Fruit fly (Drosophila melanogaster) whole organism, wandering third instar larva: ENCODE results near the gene Ste12DOR.

Experiments
- Abd-B ChIP-seq: fragments of >200 bp; optimal IDR thresholded peaks from 2 replicates; lab custom pipeline; 2017; ENCODE audit warnings: missing biosample characterization, missing genetic modification characterization
- CG32264 ChIP-seq: fragments of 200-800 bp; sonication (Bioruptor generic); optimal IDR thresholded peaks from 2 replicates; lab custom pipeline; 2016; ENCODE audit warnings: missing biosample characterization, missing genetic modification characterization
- CG9705 ChIP-seq: fragments of 200-800 bp; sonication (Bioruptor generic); optimal IDR thresholded peaks from 2 replicates; lab custom pipeline; 2018; ENCODE audit warnings: missing biosample characterization, mild to moderate bottlenecking, missing genetic modification characterization
- CrebA ChIP-seq: fragments of 200-800 bp; sonication (Bioruptor generic); optimal IDR thresholded peaks from 2 replicates; lab custom pipeline; 2016; ENCODE audit warnings: missing biosample characterization, mild to moderate bottlenecking, missing genetic modification characterization, borderline replicate concordance
- Dfd ChIP-seq: fragments of >200 bp; optimal IDR thresholded peaks from 2 replicates; lab custom pipeline; 2017; ENCODE audit warnings: missing biosample characterization, missing genetic modification characterization
- Dif ChIP-seq: fragments of 200-275, 200-300 bp; sonication (Bioruptor generic); optimal IDR thresholded peaks from 2 replicates; lab custom pipeline; 2018; ENCODE audit warnings: missing biosample characterization, missing genetic modification characterization; ENCODE audit not compliant: partially characterized antibody
- GATAd ChIP-seq: sonication (Bioruptor generic); optimal IDR thresholded peaks from 2 replicates; lab custom pipeline; 2016; ENCODE audit warnings: missing biosample characterization, missing genetic modification characterization
- HLH106 ChIP-seq: fragments of 200-800 bp; optimal IDR thresholded peaks from 3 replicates; lab custom pipeline; 2019; ENCODE audit warnings: missing biosample characterization, mild to moderate bottlenecking, missing genetic modification characterization, moderate library complexity
- Hnf4 ChIP-seq: fragments of 200-800 bp; sonication (Bioruptor generic); optimal IDR thresholded peaks from 2 replicates; lab custom pipeline; 2016; ENCODE audit warnings: missing biosample characterization, mild to moderate bottlenecking, missing genetic modification characterization
- Hr78 ChIP-seq: fragments of >200 bp; optimal IDR thresholded peaks from 2 replicates; lab custom pipeline; 2017; ENCODE audit warnings: missing biosample characterization, missing genetic modification characterization
- Hr83 ChIP-seq: fragments of 200-300 bp; sonication (Bioruptor generic); optimal IDR thresholded peaks from 2 replicates; lab custom pipeline; 2016; ENCODE audit warnings: missing biosample characterization, mild to moderate bottlenecking, missing genetic modification characterization, moderate library complexity; ENCODE audit not compliant: poor library complexity, severe bottlenecking
- Jra ChIP-seq: sonication (Bioruptor generic); optimal IDR thresholded peaks from 2 replicates; lab custom pipeline; 2016; ENCODE audit warnings: missing biosample characterization, missing genetic modification characterization
- Mio ChIP-seq: sonication (Bioruptor generic); optimal IDR thresholded peaks from 2 replicates; lab custom pipeline; 2016; ENCODE audit warnings: missing biosample characterization, missing genetic modification characterization
- Myc ChIP-seq: fragments of >200 bp; optimal IDR thresholded peaks from 2 replicates; lab custom pipeline; 2017
- N ChIP-seq: fragments of >200 bp; optimal IDR thresholded peaks from 2 replicates; lab custom pipeline; 2018; ENCODE audit warnings: missing biosample characterization, missing external identifiers, missing genetic modification characterization
- OdsH ChIP-seq: fragments of 200-800 bp; sonication (Bioruptor generic); optimal IDR thresholded peaks from 2 replicates; lab custom pipeline; 2016; ENCODE audit warnings: missing biosample characterization, mild to moderate bottlenecking, missing genetic modification characterization
- Rel ChIP-seq, 2 experiments: fragments of 200-800 bp; sonication (Bioruptor generic) in 1 of 2; optimal IDR thresholded peaks; 2 replicates in 1 of 2; 3 replicates in 1 of 2; lab custom pipeline; 2016 to 2019; ENCODE audit warnings: mild to moderate bottlenecking in 2 of 2, missing biosample characterization in 2 of 2, missing genetic modification characterization in 2 of 2, moderate library complexity in 1 of 2
- Sp1 ChIP-seq: fragments of 200-800 bp; sonication (Bioruptor generic); optimal IDR thresholded peaks from 3 replicates; lab custom pipeline; 2019; ENCODE audit warnings: missing biosample characterization, mild to moderate bottlenecking, missing genetic modification characterization, moderate library complexity
- Vsx2 ChIP-seq: fragments of 200-300, 225-300 bp; sonication (Bioruptor generic); optimal IDR thresholded peaks from 2 replicates; lab custom pipeline; 2018; ENCODE audit warnings: missing biosample characterization, missing genetic modification characterization; ENCODE audit not compliant: partially characterized antibody
- br ChIP-seq: fragments of 200-800 bp; sonication (Bioruptor generic); optimal IDR thresholded peaks from 2 replicates; lab custom pipeline; 2016; ENCODE audit warnings: missing biosample characterization, missing genetic modification characterization
- brk ChIP-seq: fragments of 200-800 bp; sonication (Bioruptor generic); optimal IDR thresholded peaks from 2 replicates; lab custom pipeline; 2016; ENCODE audit warnings: missing biosample characterization, mild to moderate bottlenecking, missing genetic modification characterization
- dl ChIP-seq, 2 experiments: fragments of 175-275, 200-275 bp in 1 of 2; fragments of 200-275 bp in 1 of 2; sonication (Bioruptor generic); optimal IDR thresholded peaks; lab custom pipeline; 2018; ENCODE audit warnings: mild to moderate bottlenecking in 2 of 2, missing biosample characterization in 2 of 2, missing genetic modification characterization in 2 of 2, moderate library complexity in 2 of 2; ENCODE audit not compliant: partially characterized antibody in 2 of 2, insufficient read depth in 1 of 2
- dmrt93B ChIP-seq: fragments of 200-800 bp; sonication (Bioruptor generic); optimal IDR thresholded peaks from 2 replicates; lab custom pipeline; 2018; ENCODE audit warnings: missing biosample characterization, mild to moderate bottlenecking, missing genetic modification characterization
- dsf ChIP-seq: sonication (Bioruptor generic); optimal IDR thresholded peaks from 2 replicates; lab custom pipeline; 2016; ENCODE audit warnings: missing biosample characterization, missing genetic modification characterization, borderline replicate concordance
- ey ChIP-seq: fragments of 200-800 bp; sonication (Bioruptor generic); optimal IDR thresholded peaks from 2 replicates; lab custom pipeline; 2016; ENCODE audit warnings: missing biosample characterization, missing genetic modification characterization
- foxo ChIP-seq, 2 experiments: fragments of 200-800 bp; sonication (Bioruptor generic); optimal IDR thresholded peaks; 2 replicates in 1 of 2; 3 replicates in 1 of 2; lab custom pipeline; 2016 to 2017; ENCODE audit warnings: missing biosample characterization in 2 of 2, missing genetic modification characterization in 2 of 2
- fru ChIP-seq: fragments of 200-800 bp; sonication (Bioruptor generic); optimal IDR thresholded peaks from 3 replicates; lab custom pipeline; 2016; ENCODE audit warnings: missing biosample characterization, mild to moderate bottlenecking, missing genetic modification characterization
- h ChIP-seq: fragments of 200-800 bp; sonication (Bioruptor generic); optimal IDR thresholded peaks from 3 replicates; lab custom pipeline; 2016; ENCODE audit warnings: missing biosample characterization, mild to moderate bottlenecking, missing genetic modification characterization
- jim ChIP-seq: fragments of 175-275, 200-325 bp; sonication (Bioruptor generic); optimal IDR thresholded peaks from 2 replicates; lab custom pipeline; 2016; ENCODE audit warnings: missing biosample characterization, mild to moderate bottlenecking, missing genetic modification characterization
- lola ChIP-seq: fragments of >200 bp; optimal IDR thresholded peaks from 2 replicates; lab custom pipeline; 2017; ENCODE audit warnings: missing biosample characterization, missing genetic modification characterization
- pan ChIP-seq: fragments of >200 bp; optimal IDR thresholded peaks from 2 replicates; lab custom pipeline; 2017
- psq ChIP-seq: fragments of 200-800 bp; sonication (Bioruptor generic); optimal IDR thresholded peaks from 3 replicates; lab custom pipeline; 2017; ENCODE audit warnings: missing biosample characterization, mild to moderate bottlenecking, missing genetic modification characterization, moderate library complexity
- rgr ChIP-seq: fragments of 200-800 bp; sonication (Bioruptor generic); optimal IDR thresholded peaks from 3 replicates; lab custom pipeline; 2016; ENCODE audit warnings: missing biosample characterization, mild to moderate bottlenecking, missing genetic modification characterization
- sage ChIP-seq: fragments of 200-800 bp; sonication (Bioruptor generic); optimal IDR thresholded peaks from 2 replicates; lab custom pipeline; 2016; ENCODE audit warnings: missing biosample characterization, mild to moderate bottlenecking, missing genetic modification characterization
- sv ChIP-seq: fragments of 200-800 bp; sonication (Bioruptor generic); optimal IDR thresholded peaks from 3 replicates; lab custom pipeline; 2016; ENCODE audit warnings: missing biosample characterization, missing genetic modification characterization
- tai ChIP-seq: sonication (Bioruptor generic); optimal IDR thresholded peaks from 2 replicates; lab custom pipeline; 2016; ENCODE audit warnings: missing biosample characterization, missing genetic modification characterization
- usp ChIP-seq: fragments of >200 bp; optimal IDR thresholded peaks from 2 replicates; lab custom pipeline; 2017; ENCODE audit warnings: missing biosample characterization, missing genetic modification characterization
- woc ChIP-seq: sonication (Bioruptor generic); optimal IDR thresholded peaks from 2 replicates; lab custom pipeline; 2016; ENCODE audit warnings: missing biosample characterization, mild to moderate bottlenecking, missing genetic modification characterization

Gene Ste12DOR

dm6 chrX:14026712-14027111 is 26.7 kb downstream of the Ste12DOR start:
- no peak for TF ChIP-seq dl (GFP tag; optimal IDR thresholded peaks at IDR 0.05; lab: Kevin White, UChicago; ENCODE audit: insufficient read depth in 1 of 2, partially characterized antibody in 2 of 2)
- TF ChIP-seq ey = no peak
- TF ChIP-seq tai = no peak
- no peak for TF ChIP-seq Myc (lab: Kevin White, UChicago)
- no peak for TF ChIP-seq GATAd (GFP tag; lab: Kevin White, UChicago)
- TF ChIP-seq foxo (GFP tag; optimal IDR thresholded peaks at IDR 0.05; lab: Kevin White, UChicago) = no peak
- no peak for TF ChIP-seq lola (GFP tag; lab: Kevin White, UChicago)
- TF ChIP-seq rgr (GFP tag; lab: Kevin White, UChicago) = no peak
- TF ChIP-seq CG9705 (GFP tag; lab: Kevin White, UChicago) = no peak
- TF ChIP-seq Dfd (GFP tag; lab: Kevin White, UChicago) = no peak
- TF ChIP-seq CG32264 (GFP tag; lab: Kevin White, UChicago) = no peak
- no peak for TF ChIP-seq dsf (GFP tag; lab: Kevin White, UChicago)
- no peak for TF ChIP-seq CrebA (GFP tag; lab: Kevin White, UChicago)
- no peak for TF ChIP-seq brk
- TF ChIP-seq Hnf4 (GFP tag; lab: Kevin White, UChicago) = no peak
- TF ChIP-seq jim (GFP tag; lab: Kevin White, UChicago) = no peak
- no peak for TF ChIP-seq Abd-B (GFP tag; lab: Kevin White, UChicago)
- TF ChIP-seq, all 38 proteins: peak for 0

- no peak for TF ChIP-seq Myc (lab: Kevin White, UChicago)
- no peak for TF ChIP-seq rgr (GFP tag; lab: Kevin White, UChicago)
- peak; percentile 15 for TF ChIP-seq fru (GFP tag; lab: Kevin White, UChicago)
- TF ChIP-seq HLH106 (tag; lab: Kevin White, UChicago) = no peak
- no peak for TF ChIP-seq woc (GFP tag; lab: Kevin White, UChicago)
- no peak for TF ChIP-seq tai
- TF ChIP-seq N = no peak
- TF ChIP-seq CG9705 (GFP tag; lab: Kevin White, UChicago) = peak; percentile 0
- peak in 1 of 2 experiments; percentile 19 for TF ChIP-seq dl (GFP tag; optimal IDR thresholded peaks at IDR 0.05; lab: Kevin White, UChicago; ENCODE audit: insufficient read depth in 1 of 2, partially characterized antibody in 2 of 2)
- no peak for TF ChIP-seq sv (GFP tag; lab: Kevin White, UChicago)
- no peak for TF ChIP-seq dsf (GFP tag; lab: Kevin White, UChicago)
- no peak for TF ChIP-seq lola (GFP tag; lab: Kevin White, UChicago)
- TF ChIP-seq Dfd (GFP tag; lab: Kevin White, UChicago) = no peak
- no peak for TF ChIP-seq Mio (GFP tag; lab: Kevin White, UChicago)
- TF ChIP-seq pan = no peak
- no peak for TF ChIP-seq Hr78 (GFP tag; lab: Kevin White, UChicago)
- TF ChIP-seq foxo (GFP tag; optimal IDR thresholded peaks at IDR 0.05; lab: Kevin White, UChicago) = no peak
- peak; percentile 62 for TF ChIP-seq Dif
- TF ChIP-seq h (GFP tag; lab: Kevin White, UChicago) = no peak
- no peak for TF ChIP-seq GATAd (GFP tag; lab: Kevin White, UChicago)
- peak; percentile 18 for TF ChIP-seq dmrt93B
- peak; percentile 81 for TF ChIP-seq psq (GFP tag; lab: Kevin White, UChicago)
- TF ChIP-seq CrebA (GFP tag; lab: Kevin White, UChicago) = peak; percentile 49
- no peak for TF ChIP-seq Rel (GFP tag; optimal IDR thresholded peaks at IDR 0.05; lab: Kevin White, UChicago)
- no peak for TF ChIP-seq Rel (tag; optimal IDR thresholded peaks at IDR 0.05; lab: Kevin White, UChicago)
- TF ChIP-seq Sp1 (GFP tag; lab: Kevin White, UChicago) = peak; percentile 76
- no peak for TF ChIP-seq Abd-B (GFP tag; lab: Kevin White, UChicago)
- no peak for TF ChIP-seq Hr83 (GFP tag; lab: Kevin White, UChicago)
- no peak for TF ChIP-seq ey
- no peak for TF ChIP-seq Jra (GFP tag; lab: Kevin White, UChicago)
- TF ChIP-seq OdsH (GFP tag; lab: Kevin White, UChicago) = no peak
- TF ChIP-seq Hnf4 (GFP tag; lab: Kevin White, UChicago) = no peak
- TF ChIP-seq usp (GFP tag; lab: Kevin White, UChicago) = no peak
- no peak for TF ChIP-seq sage (GFP tag; lab: Kevin White, UChicago)
- TF ChIP-seq Vsx2 (GFP tag; lab: Kevin White, UChicago) = no peak
- TF ChIP-seq jim (GFP tag; lab: Kevin White, UChicago) = no peak
- TF ChIP-seq CG32264 (GFP tag; lab: Kevin White, UChicago) = no peak
- TF ChIP-seq brk = no peak
- no peak for TF ChIP-seq br (GFP tag; lab: Kevin White, UChicago)
- TF ChIP-seq, all 38 proteins: peak for 8
Measured at dm6 chrX:14038023-14038422, 38.0 kb downstream of the Ste12DOR start.
